Fruit fly (Drosophila melanogaster) Kc167 (cell line): Measurements from ENCODE around the gene CG13829.

Experiments used
- Sin3A ChIP-seq: fragments of >200 bp; optimal IDR thresholded peaks from 2 replicates; lab custom pipeline; 2018; ENCODE audit warnings: missing external identifiers
- insv ChIP-seq: fragments of >200 bp; optimal IDR thresholded peaks from 3 replicates; lab custom pipeline; 2018; ENCODE audit warnings: missing external identifiers
- psq ChIP-seq: fragments of >200 bp; optimal IDR thresholded peaks from 2 replicates; lab custom pipeline; 2017; ENCODE audit warnings: missing external identifiers
- ttk ChIP-seq: sonication (Bioruptor generic); optimal IDR thresholded peaks from 2 replicates; lab custom pipeline; 2017; ENCODE audit warnings: missing external identifiers

DNA sequence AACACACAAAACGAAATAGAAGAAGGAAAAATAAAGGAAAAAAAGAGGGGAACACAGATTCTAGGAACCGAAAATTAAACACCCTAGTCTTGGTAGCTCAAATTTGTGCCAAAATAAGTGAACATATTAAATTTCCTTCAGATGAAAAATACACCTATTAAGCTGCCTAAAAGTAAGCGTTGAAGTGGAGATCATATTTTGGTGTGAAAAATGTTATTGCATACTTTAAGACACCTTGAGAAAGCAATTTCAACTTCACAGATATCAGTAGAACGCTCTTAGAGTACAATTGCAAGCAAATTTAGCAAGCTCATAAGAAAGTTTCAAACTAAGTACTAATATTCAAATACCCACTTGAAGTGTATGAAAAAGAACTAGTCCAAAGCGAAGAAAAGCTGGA, 50.4 kb downstream of the CG13829 start:
- TF ChIP-seq ttk = no peak
- no peak for TF ChIP-seq Sin3A (lab: Kevin White, UChicago)
- no peak for TF ChIP-seq psq
- no peak for TF ChIP-seq insv (lab: Kevin White, UChicago)
